Fruit fly (Drosophila melanogaster) whole organism, embryonic: ENCODE results near the gene CG43333.

Source experiments
- Ada2b ChIP-seq: fragments of 200-800 bp; sonication (Bioruptor generic); IDR thresholded peaks from 2 replicates; pipeline ENCODE4 v1.3.6; 2022; ENCODE audit warnings: missing biosample characterization, missing genetic modification characterization
- Aef1 ChIP-seq: fragments of 200-800 bp; sonication (Bioruptor generic); IDR thresholded peaks from 3 replicates; pipeline ENCODE4 v1.3.6; 2022; ENCODE audit warnings: missing biosample characterization, missing genetic modification characterization
- Bdp1 ChIP-seq: fragments of 200-800 bp; sonication (Bioruptor generic); optimal IDR thresholded peaks from 3 replicates; lab custom pipeline; 2016; ENCODE audit warnings: missing biosample characterization, missing genetic modification characterization
- Bgb ChIP-seq: fragments of 200-800 bp; sonication (Bioruptor generic); IDR thresholded peaks from 2 replicates; pipeline ENCODE4 v1.3.6; 2022; ENCODE audit warnings: missing biosample characterization, missing genetic modification characterization; ENCODE audit not compliant: partially characterized antibody
- CG10209 ChIP-seq: fragments of 200-800 bp; sonication (Bioruptor generic); optimal IDR thresholded peaks from 3 replicates; lab custom pipeline; 2017; ENCODE audit warnings: missing biosample characterization, mild to moderate bottlenecking, missing genetic modification characterization, missing genetic modification reagents
- CG11723 ChIP-seq: fragments of 200-800 bp; sonication (Bioruptor generic); optimal IDR thresholded peaks from 2 replicates; lab custom pipeline; 2017; ENCODE audit warnings: missing biosample characterization, mild to moderate bottlenecking, missing genetic modification characterization
- CG14441 ChIP-seq: fragments of 200-800 bp; sonication (Bioruptor generic); IDR thresholded peaks from 2 replicates; pipeline ENCODE4 v1.3.6; 2022; ENCODE audit warnings: missing biosample characterization, missing genetic modification characterization
- CG15696 ChIP-seq: fragments of 200-800 bp; sonication (Bioruptor generic); optimal IDR thresholded peaks from 2 replicates; lab custom pipeline; 2019; ENCODE audit warnings: missing biosample characterization, mild to moderate bottlenecking, missing genetic modification characterization, moderate library complexity
- CG17612 ChIP-seq: fragments of 200-800 bp; sonication (Bioruptor generic); IDR thresholded peaks from 2 replicates; pipeline ENCODE4 v1.3.6; 2022; ENCODE audit warnings: missing biosample characterization, missing genetic modification characterization
- CG2678 ChIP-seq: fragments of 200-800 bp; sonication (Bioruptor generic); optimal IDR thresholded peaks from 3 replicates; lab custom pipeline; 2019; ENCODE audit warnings: missing biosample characterization, mild to moderate bottlenecking, missing genetic modification characterization, moderate library complexity
- CG31365 ChIP-seq: fragments of 200-800 bp; sonication (Bioruptor generic); optimal IDR thresholded peaks from 2 replicates; lab custom pipeline; 2018; ENCODE audit warnings: missing biosample characterization, mild to moderate bottlenecking, missing genetic modification characterization
- CG3163 ChIP-seq: fragments of 200-800 bp; sonication (Bioruptor generic); optimal IDR thresholded peaks from 3 replicates; lab custom pipeline; 2016; ENCODE audit warnings: missing biosample characterization, missing genetic modification characterization
- CG33213 ChIP-seq: fragments of 200-800 bp; sonication (Bioruptor generic); optimal IDR thresholded peaks from 3 replicates; lab custom pipeline; 2016; ENCODE audit warnings: missing biosample characterization, missing genetic modification characterization
- CG4707 ChIP-seq: fragments of 200-800 bp; sonication (Bioruptor generic); optimal IDR thresholded peaks from 2 replicates; lab custom pipeline; 2018; ENCODE audit warnings: missing biosample characterization, mild to moderate bottlenecking, missing genetic modification characterization, moderate library complexity
- CG7271 ChIP-seq: fragments of 200-800 bp; sonication (Bioruptor generic); optimal IDR thresholded peaks from 2 replicates; lab custom pipeline; 2018; ENCODE audit warnings: missing biosample characterization, mild to moderate bottlenecking, missing genetic modification characterization, moderate library complexity
- CG7928 ChIP-seq: fragments of 200-800 bp; sonication (Bioruptor generic); optimal IDR thresholded peaks from 2 replicates; lab custom pipeline; 2017; ENCODE audit warnings: missing biosample characterization, mild to moderate bottlenecking, missing genetic modification characterization
- CG8089 ChIP-seq: fragments of 200-800 bp; sonication (Bioruptor generic); optimal IDR thresholded peaks from 3 replicates; lab custom pipeline; 2016; ENCODE audit warnings: missing biosample characterization, missing genetic modification characterization
- CG8924 ChIP-seq: fragments of 200-800 bp; optimal IDR thresholded peaks from 3 replicates; lab custom pipeline; 2019; ENCODE audit warnings: missing biosample characterization, mild to moderate bottlenecking, missing genetic modification characterization, moderate library complexity
- CG9817 ChIP-seq: fragments of 200-800 bp; sonication (Bioruptor generic); optimal IDR thresholded peaks from 2 replicates; lab custom pipeline; 2018; ENCODE audit warnings: missing biosample characterization, mild to moderate bottlenecking, missing genetic modification characterization, moderate library complexity
- CTCF ChIP-seq: fragments of 200-800 bp; sonication (Bioruptor generic); optimal IDR thresholded peaks from 2 replicates; lab custom pipeline; 2017; ENCODE audit warnings: missing biosample characterization, mild to moderate bottlenecking, missing genetic modification characterization, moderate library complexity
- CoRest ChIP-seq: fragments of 200-800 bp; sonication (Bioruptor generic); optimal IDR thresholded peaks from 3 replicates; lab custom pipeline; 2018; ENCODE audit warnings: missing biosample characterization, mild to moderate bottlenecking, missing genetic modification characterization, moderate library complexity
- Deaf1 ChIP-seq: fragments of 200-800 bp; optimal IDR thresholded peaks from 3 replicates; lab custom pipeline; 2019; ENCODE audit warnings: missing biosample characterization, mild to moderate bottlenecking, missing genetic modification characterization, moderate library complexity
- Fer3 ChIP-seq: fragments of 200-800 bp; sonication (Bioruptor generic); optimal IDR thresholded peaks from 2 replicates; lab custom pipeline; 2018; ENCODE audit warnings: missing biosample characterization, mild to moderate bottlenecking, missing genetic modification characterization, moderate library complexity
- Gsc ChIP-seq: fragments of 200-800 bp; sonication (Bioruptor generic); IDR thresholded peaks from 2 replicates; pipeline ENCODE4 v1.3.6; 2022; ENCODE audit warnings: missing biosample characterization, missing genetic modification characterization
- HLH3B ChIP-seq: fragments of 200-800 bp; sonication (Bioruptor generic); IDR thresholded peaks from 2 replicates; pipeline ENCODE4 v1.3.6; 2022; ENCODE audit warnings: missing biosample characterization, missing genetic modification characterization
- Hmr ChIP-seq: fragments of 200-800 bp; sonication (Bioruptor generic); optimal IDR thresholded peaks from 3 replicates; lab custom pipeline; 2017; ENCODE audit warnings: mild to moderate bottlenecking, missing biosample characterization, missing genetic modification reagents, missing genetic modification characterization
- NfI ChIP-seq: fragments of 200-800 bp; sonication (Bioruptor generic); optimal IDR thresholded peaks from 3 replicates; lab custom pipeline; 2018; ENCODE audit warnings: missing biosample characterization, mild to moderate bottlenecking, missing genetic modification characterization, moderate library complexity
- Oli ChIP-seq: fragments of 200-800 bp; sonication (Bioruptor generic); optimal IDR thresholded peaks from 2 replicates; lab custom pipeline; 2018; ENCODE audit warnings: missing biosample characterization, mild to moderate bottlenecking, missing genetic modification characterization, moderate library complexity
- Ptx1 ChIP-seq: fragments of 200-800 bp; sonication (Bioruptor generic); IDR thresholded peaks from 2 replicates; pipeline ENCODE4 v1.3.6; 2022; ENCODE audit warnings: missing biosample characterization, missing genetic modification characterization
- bcd ChIP-seq: fragments of 200-800 bp; sonication (Bioruptor generic); optimal IDR thresholded peaks from 2 replicates; lab custom pipeline; 2017; ENCODE audit warnings: missing biosample characterization, mild to moderate bottlenecking, missing genetic modification characterization
- bowl ChIP-seq: fragments of 200-800 bp; sonication (Bioruptor generic); IDR thresholded peaks from 2 replicates; pipeline ENCODE4 v1.3.6; 2022; ENCODE audit warnings: missing biosample characterization, missing genetic modification characterization
- crc ChIP-seq: fragments of 200-800 bp; sonication (Bioruptor generic); optimal IDR thresholded peaks from 2 replicates; lab custom pipeline; 2016; ENCODE audit warnings: missing biosample characterization, missing genetic modification characterization
- crp ChIP-seq, 2 experiments: fragments of 200-800 bp; sonication (Bioruptor generic); optimal IDR thresholded peaks; 2 replicates in 1 of 2; 3 replicates in 1 of 2; lab custom pipeline; 2017; ENCODE audit warnings: missing biosample characterization in 2 of 2, missing genetic modification characterization in 2 of 2, mild to moderate bottlenecking in 1 of 2, moderate library complexity in 1 of 2
- danr ChIP-seq: fragments of 200-800 bp; sonication (Bioruptor generic); IDR thresholded peaks from 2 replicates; pipeline ENCODE4 v1.3.6; 2022; ENCODE audit warnings: missing biosample characterization, missing genetic modification characterization
- dimm ChIP-seq: fragments of 200-800 bp; sonication (Bioruptor generic); IDR thresholded peaks from 2 replicates; pipeline ENCODE4 v1.3.6; 2022; ENCODE audit warnings: missing biosample characterization, missing genetic modification characterization
- dm ChIP-seq: fragments of 200-800 bp; sonication (Bioruptor generic); optimal IDR thresholded peaks from 3 replicates; lab custom pipeline; 2016; ENCODE audit warnings: missing biosample characterization, missing genetic modification characterization
- dysf ChIP-seq: fragments of 200-800 bp; sonication (Bioruptor generic); IDR thresholded peaks from 3 replicates; pipeline ENCODE4 v1.3.6; 2022; ENCODE audit warnings: missing biosample characterization, missing genetic modification characterization
- hb ChIP-seq: fragments of 200-800 bp; sonication (Bioruptor generic); IDR thresholded peaks from 3 replicates; pipeline ENCODE4 v1.3.6; 2022; ENCODE audit warnings: missing biosample characterization, missing genetic modification characterization; ENCODE audit not compliant: partially characterized antibody
- inv ChIP-seq: fragments of 200-800 bp; sonication (Bioruptor generic); IDR thresholded peaks from 2 replicates; pipeline ENCODE4 v1.3.6; 2022; ENCODE audit warnings: missing biosample characterization, missing genetic modification characterization; ENCODE audit not compliant: partially characterized antibody
- knrl ChIP-seq: fragments of 200-800 bp; sonication (Bioruptor generic); IDR thresholded peaks from 3 replicates; pipeline ENCODE4 v1.3.6; 2022; ENCODE audit warnings: missing biosample characterization, missing genetic modification characterization; ENCODE audit not compliant: partially characterized antibody
- luna ChIP-seq: fragments of 200-800 bp; sonication (Bioruptor generic); optimal IDR thresholded peaks from 2 replicates; lab custom pipeline; 2016; ENCODE audit warnings: missing biosample characterization, missing genetic modification characterization
- nerfin-1 ChIP-seq: fragments of 200-800 bp; sonication (Bioruptor generic); optimal IDR thresholded peaks from 3 replicates; lab custom pipeline; 2019; ENCODE audit warnings: missing biosample characterization, mild to moderate bottlenecking, missing genetic modification characterization, moderate library complexity
- rib ChIP-seq: fragments of 200-800 bp; sonication (Bioruptor generic); IDR thresholded peaks from 2 replicates; pipeline ENCODE4 v1.3.6; 2022; ENCODE audit warnings: missing biosample characterization, missing genetic modification characterization
- slbo ChIP-seq: fragments of 200-800 bp; sonication (Bioruptor generic); IDR thresholded peaks from 2 replicates; pipeline ENCODE4 v1.3.6; 2022; ENCODE audit warnings: missing biosample characterization, missing genetic modification characterization
- slou ChIP-seq: fragments of 200-800 bp; sonication (Bioruptor generic); optimal IDR thresholded peaks from 3 replicates; lab custom pipeline; 2016; ENCODE audit warnings: missing biosample characterization, missing genetic modification characterization
- stwl ChIP-seq: fragments of 200-800 bp; sonication (Bioruptor generic); optimal IDR thresholded peaks from 3 replicates; lab custom pipeline; 2018; ENCODE audit warnings: missing biosample characterization, mild to moderate bottlenecking, missing genetic modification characterization, moderate library complexity
- tap ChIP-seq: fragments of 200-800 bp; optimal IDR thresholded peaks from 3 replicates; lab custom pipeline; 2019; ENCODE audit warnings: missing biosample characterization, mild to moderate bottlenecking, missing genetic modification characterization, moderate library complexity
- ttk ChIP-seq: fragments of 200-800 bp; sonication (Bioruptor generic); IDR thresholded peaks from 2 replicates; pipeline ENCODE4 v2.1.2; 2022; ENCODE audit warnings: missing biosample characterization, missing genetic modification characterization
- unpg ChIP-seq: fragments of 200-800 bp; sonication (Bioruptor generic); optimal IDR thresholded peaks from 3 replicates; lab custom pipeline; 2018; ENCODE audit warnings: missing biosample characterization, mild to moderate bottlenecking, missing genetic modification characterization, moderate library complexity
- zf30C ChIP-seq: fragments of 200-800 bp; sonication (Bioruptor generic); optimal IDR thresholded peaks from 3 replicates; lab custom pipeline; 2018; ENCODE audit warnings: missing biosample characterization, mild to moderate bottlenecking, missing genetic modification characterization

The CG43333 gene

dm6 chr2L:14160887-14161286 lies 19.6 kb downstream of the CG43333 start (continued):
- TF ChIP-seq dysf (GFP tag; lab: Robert Waterston, UW) (peak; percentile 36; the same call in 1 of the 3 replicates), Bgb (peak; percentile 69), Hmr (GFP tag; lab: Kevin White, UChicago) (peak; percentile 11), Oli (tag; lab: Kevin White, UChicago) (no peak), hb (GFP tag; lab: Robert Waterston, UW) (no peak), CG8924 (tag; lab: Kevin White, UChicago) (no peak), CG33213 (GFP tag; lab: Kevin White, UChicago) (no peak), Ada2b (GFP tag; lab: Robert Waterston, UW) (0 out of 2 replicates have a peak, but pooled peaks have one; percentile 14), Aef1 (no peak), CG14441 (GFP tag; lab: Robert Waterston, UW) (no peak), Ptx1 (GFP tag; lab: Robert Waterston, UW) (peak; percentile 40; the same call in 1 of the 2 replicates), crp (GFP tag; optimal IDR thresholded peaks at IDR 0.05; lab: Kevin White, UChicago) (no peak), CoRest (peak; percentile 35), CG7928 (GFP tag; lab: Kevin White, UChicago) (no peak), CG31365 (tag; lab: Kevin White, UChicago) (peak; percentile 1), Fer3 (no peak), crc (no peak), dimm (no peak), bowl (no peak), luna (GFP tag; lab: Kevin White, UChicago) (no peak), dm (no peak), slou (GFP tag; lab: Kevin White, UChicago) (peak; percentile 1), CG3163 (GFP tag; lab: Kevin White, UChicago) (peak; percentile 7), ttk (no peak), CG10209 (GFP tag; lab: Kevin White, UChicago) (no peak), bcd (GFP tag; lab: Kevin White, UChicago) (no peak), HLH3B (no peak), CG2678 (tag; lab: Kevin White, UChicago) (no peak), CG8089 (peak; percentile 0), CG9817 (peak; percentile 18), Deaf1 (no peak), slbo (GFP tag; lab: Robert Waterston, UW) (peak; percentile 51; the same call in 1 of the 2 replicates), Bdp1 (GFP tag; lab: Kevin White, UChicago) (no peak), Gsc (no peak), knrl (GFP tag; lab: Robert Waterston, UW) (peak; percentile 56; the same call in 2 of the 3 replicates), nerfin-1 (tag; lab: Kevin White, UChicago) (no peak), zf30C (no peak), CG4707 (GFP tag; lab: Kevin White, UChicago) (no peak), stwl (peak; percentile 89), tap (tag; lab: Kevin White, UChicago) (no peak), rib (GFP tag; lab: Robert Waterston, UW) (no peak), CG7271 (tag; lab: Kevin White, UChicago) (no peak), CG17612 (GFP tag; lab: Robert Waterston, UW) (no peak), CG15696 (tag; lab: Kevin White, UChicago) (peak; percentile 48), unpg (GFP tag; lab: Kevin White, UChicago) (no peak), NfI (GFP tag; lab: Kevin White, UChicago) (no peak), CG11723 (GFP tag; lab: Kevin White, UChicago) (no peak), inv (GFP tag; lab: Robert Waterston, UW) (no peak), danr (GFP tag; lab: Robert Waterston, UW) (no peak), CTCF (GFP tag; lab: Kevin White, UChicago) (peak; percentile 98)
